Fruit fly (Drosophila melanogaster): ENCODE results near the gene ATPsyndelta.

The ATPsyndelta gene

DNA sequence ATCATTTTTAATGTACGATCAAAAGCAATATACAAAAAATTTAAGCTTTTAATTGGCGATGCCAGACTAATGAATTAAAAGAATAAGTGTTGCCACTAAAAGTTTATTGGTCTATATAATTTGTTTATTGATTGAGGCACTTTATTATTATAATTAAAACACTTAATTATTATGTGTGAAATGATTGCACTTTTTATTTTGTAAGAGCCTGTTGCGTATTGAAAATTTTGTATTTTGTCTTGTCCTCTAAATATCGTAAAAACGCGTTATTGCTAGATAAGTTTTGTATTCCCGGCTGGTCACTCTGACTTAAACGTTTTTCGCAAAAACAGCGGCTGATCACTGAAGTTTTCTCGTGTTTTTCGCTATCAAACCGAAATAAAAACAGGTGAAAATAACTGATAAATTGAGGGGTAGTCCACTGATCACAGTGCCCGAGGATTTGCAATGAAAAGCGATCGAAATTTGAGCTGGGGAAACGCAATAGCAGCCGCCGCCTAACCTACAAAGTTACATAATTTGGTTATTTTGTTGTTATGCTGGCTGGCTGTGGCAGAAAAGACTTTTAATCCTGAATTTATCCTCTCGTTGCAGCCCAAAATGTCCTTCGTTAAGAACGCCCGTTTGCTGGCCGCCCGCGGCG lies at the start of gene ATPsyndelta:
ATPsyndelta (plus strand) TSS at position 284 of the 643 bp plus-strand sequence.
- no peak for TF ChIP-seq CTCF (optimal IDR thresholded peaks at IDR 0.05)
- TF ChIP-seq CG8478 (optimal IDR thresholded peaks at IDR 0.05), result no peak

DNA sequence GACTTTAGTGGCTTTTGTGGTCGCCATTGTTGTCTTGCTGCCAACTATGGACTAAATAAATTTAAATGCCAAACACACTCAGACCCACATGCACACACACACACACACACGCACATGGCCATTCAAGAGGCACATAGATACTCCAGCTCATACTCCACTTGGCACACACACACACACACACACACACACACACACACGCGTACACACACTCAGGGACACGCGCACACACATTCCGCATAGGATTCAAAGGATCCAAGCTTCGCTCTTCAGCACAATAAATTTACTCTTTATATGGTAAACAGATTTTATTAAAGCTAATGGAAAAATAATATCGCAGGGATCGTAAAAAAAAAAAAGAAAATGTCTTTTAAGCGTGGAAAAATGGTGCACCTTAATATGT lies 29.9 kb upstream of the ATPsyndelta start:
- TF ChIP-seq CG8478 (optimal IDR thresholded peaks at IDR 0.05) (no peak), CTCF (optimal IDR thresholded peaks at IDR 0.05) (no peak)

DNA sequence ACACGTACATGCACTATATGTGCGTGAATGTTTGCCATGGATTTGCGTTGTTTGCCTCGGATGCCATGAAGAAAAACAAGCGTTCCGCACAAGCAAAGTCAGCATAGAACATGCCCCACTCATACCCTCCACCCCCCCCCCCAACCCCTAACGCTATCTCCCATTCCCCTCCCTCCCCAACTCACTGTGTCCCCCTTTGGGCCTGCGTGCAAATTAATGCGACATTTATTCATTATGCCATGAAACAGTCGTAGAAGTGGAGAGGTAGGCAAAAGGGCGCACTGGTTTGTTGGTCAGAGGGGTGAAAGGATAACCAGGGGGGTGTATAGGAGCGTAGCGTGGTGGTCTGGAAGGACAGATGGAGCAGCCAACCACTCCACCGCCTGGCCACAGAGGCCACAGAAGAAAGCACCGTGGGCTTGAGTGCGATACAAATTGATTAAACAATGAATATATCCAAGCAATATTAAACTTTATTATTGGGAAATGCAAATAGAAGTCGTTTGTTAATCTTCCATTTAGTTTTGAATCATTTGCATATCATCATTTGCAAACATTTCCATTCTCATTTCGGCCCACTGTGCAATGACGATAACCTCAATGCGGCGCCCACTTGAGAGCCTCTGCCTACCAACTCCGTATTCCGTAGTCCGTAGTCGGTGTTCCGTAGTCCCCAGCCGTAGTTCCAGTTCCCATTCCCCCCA lies 28.3 kb upstream of the ATPsyndelta start:
- TF ChIP-seq CG8478 (optimal IDR thresholded peaks at IDR 0.05) (no peak), CTCF (optimal IDR thresholded peaks at IDR 0.05) (no peak)

DNA sequence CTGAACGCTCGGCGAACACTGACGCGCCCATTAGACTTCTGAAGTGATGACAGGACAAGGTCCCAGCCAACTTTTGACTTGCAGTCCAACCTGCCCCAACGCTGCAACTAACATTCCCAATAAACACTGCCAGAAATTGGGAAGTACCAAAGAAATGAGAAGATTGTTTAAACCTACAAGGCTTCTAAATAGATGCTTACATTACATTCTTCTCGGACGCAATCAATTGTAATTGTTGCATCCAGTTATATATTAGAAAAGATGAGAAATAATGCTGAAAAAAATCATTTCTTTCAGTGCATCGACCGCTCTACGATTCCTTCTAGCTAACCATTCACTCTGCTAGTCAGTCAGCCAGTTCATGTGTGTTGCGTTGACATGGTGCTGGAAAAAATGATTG lies 10.2 kb upstream of the ATPsyndelta start:
- TF ChIP-seq CTCF (optimal IDR thresholded peaks at IDR 0.05), result no peak
- TF ChIP-seq CG8478 (optimal IDR thresholded peaks at IDR 0.05), result no peak

DNA sequence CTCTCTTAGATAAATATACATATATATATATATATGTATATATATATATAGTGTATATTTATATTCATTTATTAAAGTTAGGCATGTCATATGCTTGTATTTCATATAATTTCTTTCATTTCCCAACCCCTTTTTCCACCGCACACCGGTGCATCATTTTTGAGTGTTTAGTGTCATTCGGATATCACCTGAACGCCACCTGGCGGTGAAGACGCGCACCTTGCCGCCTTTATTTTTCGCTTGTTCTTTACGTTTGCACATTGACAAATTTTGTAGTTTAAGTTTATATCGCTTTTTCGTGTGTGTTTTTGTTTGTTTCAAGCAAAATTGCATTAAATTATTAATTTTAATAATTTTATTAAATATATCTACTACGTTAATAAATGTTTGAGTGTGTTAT lies 6.7 kb upstream of the ATPsyndelta start:
- no peak for TF ChIP-seq CG8478 (optimal IDR thresholded peaks at IDR 0.05)
- TF ChIP-seq CTCF (optimal IDR thresholded peaks at IDR 0.05), result peak; percentile 57 to 79

DNA sequence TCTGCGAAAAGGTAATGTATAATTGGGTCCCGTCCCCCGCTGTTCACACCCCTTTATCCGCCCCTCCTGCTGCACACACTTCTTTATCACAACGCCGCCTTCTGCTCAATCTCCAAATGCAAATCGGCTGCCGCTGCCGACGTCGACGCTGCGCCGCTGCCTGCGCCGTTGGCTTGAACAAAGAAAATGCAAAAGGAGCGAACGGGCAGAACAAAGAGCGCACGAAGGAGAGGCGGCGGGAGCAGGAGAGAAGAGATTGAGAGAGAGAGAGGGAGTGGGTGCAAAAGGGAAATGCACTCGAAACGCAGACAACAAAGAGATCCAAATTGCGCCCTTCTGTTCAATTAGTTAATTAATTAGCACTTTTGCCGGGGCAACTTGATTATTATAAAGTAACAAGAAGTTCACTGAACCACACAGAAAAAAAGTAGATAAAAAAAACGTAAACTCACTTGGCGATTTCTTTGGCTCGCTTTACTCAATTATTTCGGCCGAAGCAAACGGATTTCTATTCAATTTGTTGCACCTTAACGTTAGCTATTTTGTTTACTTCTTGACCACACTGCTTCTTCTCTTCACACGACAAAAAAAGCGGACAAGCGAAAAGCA lies 3.1 kb upstream of the ATPsyndelta start:
- TF ChIP-seq CTCF (optimal IDR thresholded peaks at IDR 0.05) (no peak), CG8478 (optimal IDR thresholded peaks at IDR 0.05) (no peak)

DNA sequence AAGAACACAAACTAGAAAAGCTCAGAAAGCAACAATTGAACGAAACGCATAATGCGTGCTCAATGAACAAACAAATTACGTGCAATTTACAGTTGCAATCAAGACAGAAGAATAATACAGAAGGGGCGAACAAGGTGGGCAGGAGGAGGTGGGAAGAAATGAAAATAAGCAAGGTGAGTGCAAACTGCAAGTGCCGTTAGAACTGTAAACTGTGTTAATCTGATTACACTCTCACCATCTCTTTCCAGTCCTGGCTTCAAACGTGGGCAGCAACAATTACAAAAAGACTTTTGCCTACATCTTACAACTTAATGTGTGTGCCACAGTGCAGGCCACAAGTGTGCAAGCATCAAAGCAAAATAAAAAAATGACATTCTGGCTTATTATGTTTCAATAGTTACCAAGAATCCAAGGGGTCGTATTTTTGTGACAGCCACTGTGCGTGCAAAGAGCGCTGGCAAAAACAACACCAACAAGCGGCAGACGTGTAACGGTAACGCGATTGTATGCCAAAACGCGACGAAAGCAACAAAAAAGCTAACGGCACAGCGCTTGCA lies 2.4 kb upstream of the ATPsyndelta start:
- TF ChIP-seq CTCF (optimal IDR thresholded peaks at IDR 0.05), result no peak
- no peak for TF ChIP-seq CG8478 (optimal IDR thresholded peaks at IDR 0.05)

DNA sequence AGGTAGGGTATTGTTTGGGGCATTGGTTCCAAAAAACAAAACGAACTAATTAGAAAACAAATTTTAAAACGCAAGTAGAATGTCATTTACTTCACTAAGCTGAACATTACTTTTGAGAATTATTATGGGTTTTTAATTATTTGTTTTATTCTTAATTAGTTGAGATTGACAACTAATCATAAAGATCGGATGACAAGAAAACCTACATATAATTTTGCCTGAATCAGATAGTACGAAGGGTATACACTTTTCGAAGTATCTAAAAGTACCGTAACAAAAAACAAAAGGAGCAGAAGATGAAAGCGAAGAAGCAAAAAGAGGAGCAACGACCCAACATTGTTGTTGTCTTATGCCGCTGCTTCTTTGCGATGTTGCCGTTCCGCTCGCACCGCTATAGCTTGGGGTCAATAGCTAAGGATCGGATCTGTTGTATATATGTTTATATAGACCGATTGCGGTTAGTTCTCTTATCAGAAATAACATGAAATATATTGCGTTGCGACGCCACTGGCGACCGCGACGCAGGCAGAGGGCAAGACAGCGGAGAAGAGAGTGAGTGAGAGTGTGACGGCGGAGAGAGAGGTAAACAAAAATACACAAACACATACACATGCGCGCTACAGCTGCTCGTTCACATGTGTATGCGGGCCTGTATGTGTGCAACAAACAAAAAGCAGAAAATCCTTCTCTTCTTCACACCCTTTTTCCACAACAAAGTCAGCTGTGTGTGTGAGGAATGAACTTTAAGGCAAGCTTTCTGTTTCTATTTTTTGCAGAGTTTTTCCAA lies 1.4 kb upstream of the ATPsyndelta start:
- TF ChIP-seq CG8478 (optimal IDR thresholded peaks at IDR 0.05), result no peak
- no peak for TF ChIP-seq CTCF (optimal IDR thresholded peaks at IDR 0.05)

DNA sequence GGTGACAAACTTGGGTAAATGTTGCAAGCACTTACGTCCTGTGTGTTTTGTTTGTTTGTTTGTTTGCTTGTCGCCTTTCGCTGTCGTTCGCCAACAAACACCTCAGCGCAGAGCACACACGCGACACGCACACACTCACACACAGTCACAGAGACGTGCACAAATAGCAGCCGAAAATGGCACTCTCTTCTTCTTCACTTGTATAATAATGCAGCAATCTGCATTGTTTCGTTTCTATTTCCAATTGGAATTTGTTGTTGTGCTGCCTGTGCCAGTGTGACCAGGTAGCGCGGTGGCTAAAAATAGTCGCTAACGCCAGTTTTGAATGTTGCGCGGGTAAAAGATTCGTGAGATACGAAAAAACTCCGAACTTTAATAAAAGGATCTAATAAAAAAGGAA lies 652 bp upstream of the ATPsyndelta start, which contains the start of gene Ypel:
Ypel (minus strand) TSS at position 257 of the 400 bp plus-strand sequence.
- TF ChIP-seq CTCF (optimal IDR thresholded peaks at IDR 0.05) (no peak), CG8478 (optimal IDR thresholded peaks at IDR 0.05) (no peak)

DNA sequence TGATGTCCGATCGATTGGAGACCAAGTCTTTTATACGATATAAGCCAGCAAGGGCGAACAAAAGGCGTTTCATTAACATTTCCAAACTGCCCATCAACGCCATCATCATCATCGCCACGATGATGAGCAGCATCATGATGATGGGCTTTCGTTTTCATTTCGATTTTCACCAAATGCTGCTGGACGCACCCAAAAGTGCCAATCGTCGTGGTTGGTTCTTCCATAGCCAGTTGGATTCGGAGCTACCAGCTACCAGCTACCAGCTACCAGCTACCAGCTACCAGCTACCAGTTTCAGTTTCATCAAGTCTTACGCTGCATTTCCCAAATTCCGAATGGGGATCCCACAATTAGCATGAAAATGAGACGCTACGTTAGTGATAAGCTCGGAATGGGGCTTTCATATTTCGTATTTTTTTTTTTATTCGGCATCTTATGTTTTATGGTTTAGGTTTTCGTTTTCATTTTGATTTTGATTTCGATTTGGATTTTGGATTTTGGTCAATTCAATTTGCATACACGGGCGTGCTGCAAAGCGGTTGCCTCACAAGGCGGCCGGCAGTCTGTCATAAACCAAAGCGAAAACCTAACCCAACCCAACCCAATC lies 4.0 kb downstream of the ATPsyndelta start, which contains the start of gene CG2962:
CG2962 (minus strand) TSS at position 9 of the 606 bp plus-strand sequence.
- TF ChIP-seq CTCF (optimal IDR thresholded peaks at IDR 0.05), result no peak
- no peak for TF ChIP-seq CG8478 (optimal IDR thresholded peaks at IDR 0.05)

DNA sequence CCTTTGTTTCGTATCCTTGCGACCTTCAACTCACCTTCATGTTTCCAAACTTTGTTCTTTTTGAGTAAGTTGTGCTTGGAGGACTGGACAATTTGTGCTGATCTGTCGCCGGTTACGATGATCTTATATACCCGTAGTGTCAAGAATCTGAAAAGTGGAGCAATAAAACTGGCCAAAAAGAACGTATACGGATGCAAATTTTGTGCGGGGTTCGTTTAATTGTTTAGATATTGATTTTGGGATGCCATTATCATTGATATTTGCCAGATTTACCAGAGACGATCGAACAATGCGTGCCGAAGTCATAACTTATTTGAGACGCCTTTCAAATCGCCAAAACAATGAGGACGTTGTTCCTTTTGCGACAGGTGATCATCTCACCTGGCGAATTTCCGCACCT lies 6.3 kb downstream of the ATPsyndelta start, which contains the start of gene CG15308:
CG15308 (minus strand) TSS at position 101 of the 400 bp plus-strand sequence.
- TF ChIP-seq CTCF (optimal IDR thresholded peaks at IDR 0.05), result no peak
- no peak for TF ChIP-seq CG8478 (optimal IDR thresholded peaks at IDR 0.05)

DNA sequence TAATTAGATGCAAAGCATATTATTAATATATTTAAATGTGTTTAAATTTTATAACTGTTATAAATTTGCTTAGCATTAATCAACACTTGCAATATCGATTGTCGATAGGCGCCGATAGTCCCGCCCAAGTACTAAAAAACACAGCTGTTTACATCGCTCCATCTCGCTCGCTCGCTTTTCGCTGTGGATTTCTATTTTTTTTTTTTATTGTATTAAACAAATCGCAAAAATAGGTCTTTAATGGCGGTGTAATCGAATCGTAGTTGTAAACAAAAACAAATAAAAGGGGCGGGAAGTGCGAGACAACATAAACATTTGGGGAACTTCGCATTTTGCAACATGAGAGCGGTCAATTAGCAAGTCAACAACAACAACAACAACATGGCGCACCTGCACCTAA lies 7.2 kb downstream of the ATPsyndelta start, which contains the start of gene CG34408:
CG34408 (plus strand) TSS at position 156 of the 400 bp plus-strand sequence.
- TF ChIP-seq CTCF (optimal IDR thresholded peaks at IDR 0.05) (no peak), CG8478 (optimal IDR thresholded peaks at IDR 0.05) (no peak)

DNA sequence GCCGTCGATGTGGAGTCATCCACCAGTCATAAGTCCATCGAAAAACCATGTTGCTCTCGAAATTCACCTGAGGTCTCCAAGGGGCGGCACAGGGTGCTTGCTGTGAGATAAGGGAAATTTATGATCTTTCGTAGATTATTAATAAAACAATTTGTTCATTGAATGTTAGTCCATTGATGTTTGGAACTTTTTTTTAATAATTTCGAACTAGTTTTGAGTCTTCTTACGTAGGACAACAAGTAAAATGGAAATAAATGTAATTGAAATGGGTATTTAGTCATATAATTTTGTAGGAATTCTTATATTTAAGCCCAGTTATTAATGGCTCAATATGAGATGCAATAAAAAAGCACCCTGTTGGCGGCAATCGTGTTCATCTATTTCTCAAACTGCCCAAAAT lies 19.7 kb downstream of the ATPsyndelta start:
- no peak for TF ChIP-seq CG8478 (optimal IDR thresholded peaks at IDR 0.05)
- TF ChIP-seq CTCF (optimal IDR thresholded peaks at IDR 0.05), result no peak

DNA sequence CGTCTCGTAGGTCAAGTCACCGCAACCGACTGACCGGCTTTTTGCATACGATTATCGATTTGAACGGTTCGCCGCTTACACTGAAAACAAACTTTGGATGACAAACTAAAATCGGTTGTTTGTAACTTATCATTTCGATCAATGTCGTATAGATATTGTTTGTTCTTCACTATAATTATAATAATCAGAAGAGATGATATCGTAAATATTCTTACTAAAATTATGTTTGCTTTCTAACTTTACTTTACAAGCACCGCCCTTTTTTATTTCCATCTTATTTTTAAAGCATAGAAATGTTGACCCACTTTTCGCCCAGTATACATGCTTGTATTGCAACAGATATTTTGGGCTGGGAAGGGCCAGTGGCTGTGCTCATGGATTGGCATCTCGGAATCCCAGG lies 20.3 kb downstream of the ATPsyndelta start, which contains the start of gene CG2961:
CG2961 (minus strand) TSS at position 16 of the 400 bp plus-strand sequence.
- TF ChIP-seq CTCF (optimal IDR thresholded peaks at IDR 0.05) (no peak), CG8478 (optimal IDR thresholded peaks at IDR 0.05) (no peak)
